Worm (Caenorhabditis elegans) whole organism, mixed stage, embryonic: Measurements from ENCODE around the gene C53A5.16.

Experiments used
- M03D4.4 ChIP-seq: sonication (generic microtip); optimal IDR thresholded peaks from 2 replicates; lab custom pipeline; 2017; ENCODE audit warnings: mild to moderate bottlenecking, missing genetic modification characterization, missing compliant biosample characterization
- bed-3 ChIP-seq: fragments of 200-800 bp; sonication (Bioruptor generic); optimal IDR thresholded peaks from 3 replicates; lab custom pipeline; 2018; ENCODE audit warnings: mild to moderate bottlenecking, missing genetic modification characterization, moderate library complexity, missing compliant biosample characterization
- blmp-1 ChIP-seq: fragments of 150-350 bp; optimal IDR thresholded peaks from 2 replicates; lab custom pipeline; 2014; ENCODE audit warnings: missing biosample characterization, missing genetic modification characterization
- ceh-39 ChIP-seq: fragments of 150-350 bp; optimal IDR thresholded peaks from 2 replicates; lab custom pipeline; 2014; ENCODE audit warnings: missing biosample characterization, missing genetic modification characterization
- ceh-43 ChIP-seq: fragments of 200-800 bp; sonication (Bioruptor generic); optimal IDR thresholded peaks from 2 replicates; lab custom pipeline; 2018; ENCODE audit warnings: mild to moderate bottlenecking, missing genetic modification characterization, moderate library complexity, missing compliant biosample characterization
- ceh-83 ChIP-seq: fragments of 200-800 bp; sonication (Bioruptor generic); optimal IDR thresholded peaks from 2 replicates; lab custom pipeline; 2018; ENCODE audit warnings: mild to moderate bottlenecking, missing genetic modification characterization, missing compliant biosample characterization
- ces-1 ChIP-seq: fragments of 150-350 bp; optimal IDR thresholded peaks from 2 replicates; lab custom pipeline; 2014; ENCODE audit warnings: missing biosample characterization, missing genetic modification reagents, missing genetic modification characterization
- cnd-1 ChIP-seq: fragments of 200-800 bp; sonication (Bioruptor generic); optimal IDR thresholded peaks from 2 replicates; lab custom pipeline; 2018; ENCODE audit warnings: mild to moderate bottlenecking, missing genetic modification characterization, missing compliant biosample characterization
- drap-1 ChIP-seq: fragments of 200-800 bp; sonication (Bioruptor generic); optimal IDR thresholded peaks from 3 replicates; lab custom pipeline; 2018; ENCODE audit warnings: mild to moderate bottlenecking, missing genetic modification characterization, missing compliant biosample characterization
- elt-1 ChIP-seq: sonication (generic microtip); optimal IDR thresholded peaks from 2 replicates; lab custom pipeline; 2017; ENCODE audit warnings: missing genetic modification characterization, mild to moderate bottlenecking, missing compliant biosample characterization, antibody characterized with exemption, moderate library complexity, borderline replicate concordance; ENCODE audit not compliant: insufficient read depth
- elt-3 ChIP-seq: fragments of 150-350 bp; optimal IDR thresholded peaks from 2 replicates; lab custom pipeline; 2014; ENCODE audit warnings: missing biosample characterization, missing genetic modification characterization
- flh-1 ChIP-seq: fragments of 200-800 bp; sonication (Bioruptor generic); optimal IDR thresholded peaks from 2 replicates; lab custom pipeline; 2018; ENCODE audit warnings: mild to moderate bottlenecking, missing genetic modification characterization, moderate library complexity, missing compliant biosample characterization
- ham-2 ChIP-seq: fragments of 200-800 bp; sonication (Bioruptor generic); optimal IDR thresholded peaks from 2 replicates; lab custom pipeline; 2018; ENCODE audit warnings: mild to moderate bottlenecking, missing genetic modification characterization, missing compliant biosample characterization
- hlh-1 ChIP-seq: fragments of 150-350 bp; optimal IDR thresholded peaks from 2 replicates; lab custom pipeline; 2014; ENCODE audit warnings: missing biosample characterization, missing genetic modification reagents, missing genetic modification characterization
- lin-13 ChIP-seq: fragments of 150-350 bp; optimal IDR thresholded peaks from 2 replicates; lab custom pipeline; 2014; ENCODE audit warnings: missing biosample characterization, missing genetic modification characterization
- lin-32 ChIP-seq: fragments of 200-800 bp; sonication (Bioruptor generic); optimal IDR thresholded peaks from 2 replicates; lab custom pipeline; 2018; ENCODE audit warnings: mild to moderate bottlenecking, missing genetic modification characterization, missing compliant biosample characterization
- lsy-2 ChIP-seq: fragments of 150-350 bp; optimal IDR thresholded peaks from 2 replicates; lab custom pipeline; 2014; ENCODE audit warnings: missing biosample characterization, missing genetic modification characterization
- mab-5 ChIP-seq: fragments of 150-350 bp; optimal IDR thresholded peaks from 2 replicates; lab custom pipeline; 2014; ENCODE audit warnings: missing biosample characterization, missing genetic modification characterization
- mep-1 ChIP-seq: fragments of 150-350 bp; optimal IDR thresholded peaks from 2 replicates; lab custom pipeline; 2017; ENCODE audit warnings: missing biosample characterization, missing genetic modification reagents, missing genetic modification characterization, inconsistent platforms
- mls-2 ChIP-seq: sonication (generic microtip); optimal IDR thresholded peaks from 2 replicates; lab custom pipeline; 2016; ENCODE audit warnings: mild to moderate bottlenecking, missing genetic modification characterization, moderate library complexity, missing compliant biosample characterization
- nhr-12 ChIP-seq: fragments of 150-350 bp; optimal IDR thresholded peaks from 2 replicates; lab custom pipeline; 2014; ENCODE audit warnings: missing biosample characterization, missing genetic modification characterization
- nhr-2 ChIP-seq: fragments of 150-350 bp; optimal IDR thresholded peaks from 2 replicates; lab custom pipeline; 2014; ENCODE audit warnings: missing biosample characterization, missing genetic modification characterization
- nhr-237 ChIP-seq: fragments of 150-350 bp; optimal IDR thresholded peaks from 2 replicates; lab custom pipeline; 2014; ENCODE audit warnings: missing biosample characterization, missing genetic modification characterization
- nhr-28 ChIP-seq: fragments of 150-350 bp; optimal IDR thresholded peaks from 2 replicates; lab custom pipeline; 2014; ENCODE audit warnings: missing biosample characterization, missing genetic modification characterization
- nhr-76 ChIP-seq: sonication (generic microtip); optimal IDR thresholded peaks from 2 replicates; lab custom pipeline; 2017; ENCODE audit warnings: missing biosample characterization, missing genetic modification characterization
- pha-4 ChIP-seq: fragments of 150-350 bp; optimal IDR thresholded peaks from 2 replicates; lab custom pipeline; 2018; ENCODE audit warnings: missing biosample characterization, missing genetic modification reagents, missing genetic modification characterization
- sem-2 ChIP-seq: fragments of 200-800 bp; sonication (Bioruptor generic); optimal IDR thresholded peaks from 2 replicates; lab custom pipeline; 2018; ENCODE audit warnings: mild to moderate bottlenecking, missing genetic modification characterization, missing compliant biosample characterization
- snpc-4 ChIP-seq: fragments of 150-350 bp; optimal IDR thresholded peaks from 2 replicates; lab custom pipeline; 2014; ENCODE audit warnings: missing biosample characterization, missing genetic modification characterization
- sptf-1 ChIP-seq: sonication (generic microtip); optimal IDR thresholded peaks from 2 replicates; lab custom pipeline; 2017; ENCODE audit warnings: mild to moderate bottlenecking, missing genetic modification characterization, moderate library complexity, missing compliant biosample characterization
- tbx-8 ChIP-seq: fragments of 200-800 bp; sonication (Bioruptor generic); optimal IDR thresholded peaks from 2 replicates; lab custom pipeline; 2018; ENCODE audit warnings: mild to moderate bottlenecking, missing genetic modification characterization, moderate library complexity, missing compliant biosample characterization
- unc-120 ChIP-seq: sonication (generic microtip); optimal IDR thresholded peaks from 2 replicates; lab custom pipeline; 2017; ENCODE audit warnings: missing genetic modification characterization, missing compliant biosample characterization; ENCODE audit not compliant: poor library complexity, severe bottlenecking
- unc-39 ChIP-seq: fragments of 150-350 bp; optimal IDR thresholded peaks from 2 replicates; lab custom pipeline; 2014; ENCODE audit warnings: missing biosample characterization, missing genetic modification characterization
- unc-62 ChIP-seq: fragments of 150-350 bp; optimal IDR thresholded peaks from 2 replicates; lab custom pipeline; 2014; ENCODE audit warnings: missing biosample characterization, missing genetic modification reagents, missing genetic modification characterization
- zip-8 ChIP-seq: fragments of 150-350 bp; optimal IDR thresholded peaks from 2 replicates; lab custom pipeline; 2014; ENCODE audit warnings: missing biosample characterization, missing genetic modification characterization
- ztf-11 ChIP-seq: fragments of 150-350 bp; optimal IDR thresholded peaks from 2 replicates; lab custom pipeline; 2014; ENCODE audit warnings: missing biosample characterization, missing genetic modification characterization

The C53A5.16 gene

DNA sequence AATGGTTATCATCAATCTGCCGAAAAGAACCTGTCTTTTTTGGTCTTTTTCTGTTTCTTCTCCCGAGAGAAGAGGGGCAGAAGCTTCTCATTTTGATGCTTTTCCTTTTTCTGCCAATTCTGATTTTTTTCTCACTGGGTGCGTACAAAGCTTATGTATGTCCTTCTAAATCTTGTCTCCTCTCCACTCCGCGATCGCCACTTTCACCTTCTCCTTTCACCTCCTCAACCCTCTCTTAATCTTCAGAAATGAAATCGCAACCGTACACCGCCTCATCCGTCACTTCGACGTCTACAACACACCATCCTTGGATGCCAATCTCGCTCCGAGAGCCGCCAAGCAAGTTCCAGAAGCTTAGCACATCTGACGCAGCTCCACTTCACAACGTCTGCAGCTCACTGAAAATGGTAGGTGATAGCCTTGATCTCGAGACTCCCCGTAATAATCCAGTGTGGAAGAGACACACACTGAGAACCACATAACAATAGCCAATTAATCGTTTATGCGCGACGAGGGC lies 14.4 kb downstream of the C53A5.16 start, which contains the start of gene R02D5.1:
R02D5.1 (plus strand) TSS at position 245 of the 517 bp plus-strand sequence.
- TF ChIP-seq ceh-83 (GFP tag; lab: Kevin White, UChicago) (no peak), nhr-28 (tag; lab: Kevin White, UChicago) (no peak), bed-3 (GFP tag; lab: Kevin White, UChicago) (no peak), mep-1 (tag; lab: Kevin White, UChicago) (no peak), lin-32 (GFP tag; lab: Kevin White, UChicago) (no peak), unc-120 (tag; lab: Kevin White, UChicago) (no peak), tbx-8 (GFP tag; lab: Kevin White, UChicago) (no peak), M03D4.4 (no peak), nhr-76 (tag; lab: Kevin White, UChicago) (no peak), sem-2 (no peak), sptf-1 (tag; lab: Kevin White, UChicago) (no peak), nhr-12 (tag; lab: Kevin White, UChicago) (no peak), lin-13 (tag; lab: Kevin White, UChicago) (no peak), cnd-1 (peak; percentile 34), ceh-39 (tag; lab: Kevin White, UChicago) (no peak), pha-4 (tag; lab: Kevin White, UChicago) (no peak), ceh-43 (GFP tag; lab: Kevin White, UChicago) (no peak), elt-3 (no peak), zip-8 (tag; lab: Kevin White, UChicago) (no peak), mab-5 (tag; lab: Kevin White, UChicago) (no peak), hlh-1 (tag; lab: Kevin White, UChicago) (no peak), ham-2 (peak; percentile 71), ces-1 (GFP tag; lab: Kevin White, UChicago) (peak; percentile 25), nhr-2 (peak; percentile 2), flh-1 (GFP tag; lab: Kevin White, UChicago) (no peak), ztf-11 (tag; lab: Kevin White, UChicago) (no peak), elt-1 (tag; lab: Kevin White, UChicago) (peak; percentile 19), drap-1 (GFP tag; lab: Kevin White, UChicago) (peak; percentile 56), nhr-237 (tag; lab: Kevin White, UChicago) (no peak), mls-2 (tag; lab: Kevin White, UChicago) (no peak), unc-39 (tag; lab: Kevin White, UChicago) (no peak), snpc-4 (tag; lab: Kevin White, UChicago) (no peak), blmp-1 (peak; percentile 95), lsy-2 (no peak), unc-62 (GFP tag; lab: Kevin White, UChicago) (no peak)

DNA sequence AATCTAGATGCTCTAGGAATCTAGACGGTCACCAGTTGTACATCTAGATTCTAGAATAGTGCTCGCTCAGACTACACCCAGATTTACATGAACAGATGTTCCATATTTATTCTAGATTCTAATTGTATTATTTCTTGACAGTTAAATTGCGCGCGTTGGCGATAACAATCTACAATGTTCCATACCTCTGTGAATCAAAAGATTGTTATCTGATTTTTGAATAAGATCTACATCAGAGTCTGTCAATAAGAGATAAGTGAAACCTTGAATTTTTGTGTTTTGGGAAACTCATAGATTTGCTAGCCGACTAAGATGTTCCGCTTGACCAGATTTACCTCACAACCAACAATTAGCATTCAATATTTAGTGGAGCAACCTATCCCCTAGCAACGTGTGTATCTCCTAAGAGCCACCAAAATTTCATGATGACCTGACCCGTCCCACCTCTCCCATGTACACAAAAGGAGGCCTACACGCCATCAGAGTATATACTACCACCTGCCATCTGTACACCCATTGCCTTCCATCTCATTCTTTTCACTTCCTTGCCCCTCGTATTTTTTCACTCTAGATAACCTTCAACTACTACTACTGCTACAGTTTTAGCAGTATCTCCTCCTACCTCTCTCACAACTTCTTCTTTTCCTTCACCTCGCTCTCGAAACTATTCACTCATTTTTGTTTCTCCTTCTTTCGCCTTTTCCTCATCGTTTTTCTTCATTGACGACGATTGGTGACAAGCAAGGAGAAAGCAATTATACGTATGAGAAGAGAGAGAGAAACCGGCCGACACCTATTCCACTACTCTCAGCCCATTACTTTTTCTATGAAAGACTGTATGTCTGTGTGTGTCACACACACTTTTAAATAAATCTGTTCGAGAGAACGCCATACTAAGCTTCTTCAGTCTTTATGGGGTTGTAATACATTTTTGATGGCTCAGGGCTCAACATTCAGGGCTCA lies 15.4 kb downstream of the C53A5.16 start:
- TF ChIP-seq lin-32 (GFP tag; lab: Kevin White, UChicago) (no peak), ces-1 (GFP tag; lab: Kevin White, UChicago) (peak; percentile 58), drap-1 (GFP tag; lab: Kevin White, UChicago) (peak; percentile 66), snpc-4 (tag; lab: Kevin White, UChicago) (no peak), nhr-2 (peak; percentile 53), sptf-1 (tag; lab: Kevin White, UChicago) (no peak), M03D4.4 (no peak), ceh-83 (GFP tag; lab: Kevin White, UChicago) (no peak), unc-62 (GFP tag; lab: Kevin White, UChicago) (peak; percentile 68), ham-2 (peak; percentile 57), ztf-11 (tag; lab: Kevin White, UChicago) (peak; percentile 46), mab-5 (tag; lab: Kevin White, UChicago) (no peak), elt-1 (tag; lab: Kevin White, UChicago) (peak; percentile 99), cnd-1 (no peak)
